Worm (Caenorhabditis elegans) whole organism, L3 larva: Measurements from ENCODE around the gene C44E12.1.

Experiments
- ama-1 ChIP-seq: fragments of 150-350 bp; optimal IDR thresholded peaks from 2 replicates; lab custom pipeline; 2018
- unc-62 ChIP-seq: fragments of 150-350 bp; sonication (generic microtip); optimal IDR thresholded peaks from 4 replicates; lab custom pipeline; 2014; ENCODE audit warnings: missing biosample characterization, missing genetic modification reagents, missing genetic modification characterization

ce11 chrX:7645313-7645712 lies 48.6 kb downstream of the C44E12.1 start, which contains the start of gene F26A10.2:
- no peak for TF ChIP-seq unc-62
- no peak for TF ChIP-seq ama-1 (lab: Kevin White, UChicago)
